Worm (Caenorhabditis elegans) whole organism, L4 larva: ENCODE data around the gene npr-11.

Source experiments
- arid-1 ChIP-seq: fragments of 200-800 bp; sonication (Bioruptor generic); conservative IDR thresholded peaks from 2 replicates; pipeline ENCODE4 v1.3.6; 2022; ENCODE audit warnings: missing genetic modification reagents, missing genetic modification characterization, missing compliant biosample characterization
- ceh-28 ChIP-seq: fragments of 150-350 bp; optimal IDR thresholded peaks from 2 replicates; lab custom pipeline; 2014; ENCODE audit warnings: missing biosample characterization, missing genetic modification reagents, missing genetic modification characterization
- ceh-82 ChIP-seq: sonication (generic microtip); optimal IDR thresholded peaks from 2 replicates; lab custom pipeline; 2017; ENCODE audit warnings: missing biosample characterization, missing genetic modification characterization
- lin-13 ChIP-seq: fragments of 150-350 bp; optimal IDR thresholded peaks from 2 replicates; lab custom pipeline; 2014; ENCODE audit warnings: missing biosample characterization, missing genetic modification reagents, missing genetic modification characterization
- madf-5 ChIP-seq, 2 experiments: fragments of 200-800 bp; sonication (Bioruptor generic); IDR thresholded peaks; 2 replicates each; pipeline ENCODE4 v1.3.6; 2022; ENCODE audit warnings: missing compliant biosample characterization in 2 of 2, missing genetic modification characterization in 2 of 2
- mdt-29 ChIP-seq: fragments of 200-800 bp; sonication (Bioruptor generic); IDR thresholded peaks from 2 replicates; pipeline ENCODE4 v1.3.6; 2022; ENCODE audit warnings: missing genetic modification reagents, missing genetic modification characterization, missing compliant biosample characterization
- mxl-2 ChIP-seq: fragments of 200-800 bp; sonication (Bioruptor generic); conservative IDR thresholded peaks from 2 replicates; pipeline ENCODE4 v1.3.6; 2022; ENCODE audit warnings: missing genetic modification reagents, missing genetic modification characterization, missing compliant biosample characterization
- nhr-11 ChIP-seq: fragments of 150-350 bp; optimal IDR thresholded peaks from 2 replicates; lab custom pipeline; 2014; ENCODE audit warnings: missing biosample characterization, missing genetic modification characterization
- nhr-77 ChIP-seq: fragments of 150-350 bp; optimal IDR thresholded peaks from 2 replicates; lab custom pipeline; 2014; ENCODE audit warnings: missing biosample characterization, missing genetic modification characterization
- pha-4 ChIP-seq, 2 experiments: fragments of 150-350 bp in 1 of 2; fragments of 200-800 bp in 1 of 2; sonication (Bioruptor generic) in 1 of 2; IDR thresholded peaks in 1 of 2; optimal IDR thresholded peaks in 1 of 2; 2 replicates each; pipeline versions ENCODE4 v1.3.6 to Lab custom; 2014 to 2022; ENCODE audit warnings: missing genetic modification characterization in 2 of 2, missing genetic modification reagents in 2 of 2, missing biosample characterization in 1 of 2, missing compliant biosample characterization in 1 of 2
- skn-1 ChIP-seq: fragments of 150-350 bp; optimal IDR thresholded peaks from 2 replicates; lab custom pipeline; 2014; ENCODE audit warnings: missing biosample characterization, missing genetic modification characterization
- unc-39 ChIP-seq: sonication (generic microtip); optimal IDR thresholded peaks from 2 replicates; lab custom pipeline; 2017; ENCODE audit warnings: missing biosample characterization, missing genetic modification characterization
- unc-62 ChIP-seq, 3 experiments: fragments of 150-350 bp in 1 of 3; sonication (generic microtip); optimal IDR thresholded peaks in 2 of 3; peaks in 1 of 3; 1 replicate in 1 of 3; 2 replicates in 2 of 3; lab custom pipeline; 2014 to 2017; ENCODE audit warnings: missing biosample characterization in 3 of 3, missing genetic modification characterization in 3 of 3, missing genetic modification reagents in 3 of 3, missing genotype in 1 of 3
- ztf-11 ChIP-seq: fragments of 150-350 bp; optimal IDR thresholded peaks from 2 replicates; lab custom pipeline; 2014; ENCODE audit warnings: missing biosample characterization, missing genetic modification characterization

DNA sequence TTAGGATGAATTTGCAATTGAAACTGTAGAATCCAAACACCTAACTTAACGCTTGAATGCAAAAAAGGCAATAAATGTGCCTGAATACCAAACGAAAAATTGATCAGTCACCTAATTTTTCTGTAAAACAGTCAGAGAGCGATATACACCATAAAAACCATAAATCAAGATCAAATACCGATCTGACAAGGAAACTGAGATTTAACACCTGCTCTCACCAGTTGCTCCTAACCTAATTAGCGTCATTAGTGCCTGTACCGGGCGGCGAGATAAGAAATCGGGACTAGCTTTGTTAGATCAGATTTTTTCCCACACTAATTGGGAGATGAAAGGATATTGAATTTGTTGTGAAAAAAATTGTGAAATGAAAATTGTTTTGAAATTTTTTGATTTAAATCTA, 32.4 kb downstream of the npr-11 start:
- no peak for TF ChIP-seq mdt-29 (GFP tag; lab: Robert Waterston, UW)
- TF ChIP-seq ceh-28 (tag; lab: Kevin White, UChicago), result no peak
- TF ChIP-seq ztf-11 (tag; lab: Kevin White, UChicago), result no peak
- no peak for TF ChIP-seq ceh-82 (tag; lab: Kevin White, UChicago)
- no peak for TF ChIP-seq skn-1
- no peak for TF ChIP-seq arid-1 (GFP tag; lab: Robert Waterston, UW)
- no peak for TF ChIP-seq nhr-11 (tag; lab: Kevin White, UChicago)
- no peak for TF ChIP-seq unc-39
- TF ChIP-seq madf-5 (GFP tag; IDR thresholded peaks at IDR 0.05; lab: Robert Waterston, UW), result no peak
- TF ChIP-seq mxl-2, result no peak
- no peak for TF ChIP-seq pha-4 (GFP tag; IDR thresholded peaks at IDR 0.05; lab: Robert Waterston, UW)
- TF ChIP-seq pha-4 (tag; optimal IDR thresholded peaks at IDR 0.05; lab: Kevin White, UChicago), result no peak
- TF ChIP-seq lin-13 (GFP tag; lab: Kevin White, UChicago), result no peak
- TF ChIP-seq unc-62 (GFP tag; optimal IDR thresholded peaks at IDR 0.05 in 1 of 2; lab: Kevin White, UChicago), result no peak
- TF ChIP-seq unc-62 (tag; optimal IDR thresholded peaks at IDR 0.05; lab: Kevin White, UChicago), result no peak
- no peak for TF ChIP-seq nhr-77
